Worm (Caenorhabditis elegans) whole organism, late embryonic: ENCODE data around the gene srsx-31.

ENCODE experiments used
- ama-1 ChIP-seq: fragments of 150-350 bp; optimal IDR thresholded peaks from 2 replicates; lab custom pipeline; 2014
- nfya-1 ChIP-seq: sonication (generic microtip); optimal IDR thresholded peaks from 2 replicates; lab custom pipeline; 2017; ENCODE audit warnings: missing genetic modification characterization, mild to moderate bottlenecking, missing compliant biosample characterization, antibody characterized with exemption, moderate library complexity
- pha-4 ChIP-seq: fragments of 150-350 bp; optimal IDR thresholded peaks from 2 replicates; lab custom pipeline; 2018; ENCODE audit warnings: missing biosample characterization, missing genetic modification reagents, missing genetic modification characterization
- sdc-2 ChIP-seq: sonication (generic microtip); optimal IDR thresholded peaks from 2 replicates; lab custom pipeline; 2016; ENCODE audit warnings: missing genotype, missing genetic modification characterization, missing compliant biosample characterization
- tbx-2 ChIP-seq: sonication (generic microtip); optimal IDR thresholded peaks from 2 replicates; lab custom pipeline; 2016; ENCODE audit warnings: missing genetic modification characterization, missing compliant biosample characterization

DNA sequence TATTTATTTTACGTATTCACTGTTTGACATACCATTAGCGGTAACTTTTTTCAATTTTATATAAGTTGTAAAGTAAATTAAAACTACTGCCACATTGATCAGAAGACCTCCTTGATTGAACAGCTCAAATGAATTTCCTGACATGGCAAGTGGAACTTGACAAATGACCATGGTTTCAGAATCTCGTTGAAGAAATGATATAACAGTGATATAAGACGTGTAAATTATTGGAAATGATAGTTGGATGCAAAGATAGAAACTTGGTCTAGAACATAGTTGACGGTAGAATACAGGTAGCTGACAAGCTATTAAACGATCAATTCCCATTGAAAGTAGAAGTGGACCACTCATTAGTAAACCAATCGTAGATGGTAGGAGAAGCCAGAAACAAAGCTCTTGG, 3.1 kb downstream of the srsx-31 start:
- no peak for TF ChIP-seq tbx-2 (tag; lab: Kevin White, UChicago)
- TF ChIP-seq pha-4 (tag; lab: Kevin White, UChicago) = no peak
- TF ChIP-seq nfya-1 = no peak
- no peak for TF ChIP-seq sdc-2 (tag; lab: Kevin White, UChicago)
- TF ChIP-seq ama-1 = no peak
